Fruit fly (Drosophila melanogaster): ENCODE measurements around the gene mRpS31.
A peak's percentile ranks its signal among the peaks of the same experiment; 100 is the strongest.

Gene mRpS31

DNA sequence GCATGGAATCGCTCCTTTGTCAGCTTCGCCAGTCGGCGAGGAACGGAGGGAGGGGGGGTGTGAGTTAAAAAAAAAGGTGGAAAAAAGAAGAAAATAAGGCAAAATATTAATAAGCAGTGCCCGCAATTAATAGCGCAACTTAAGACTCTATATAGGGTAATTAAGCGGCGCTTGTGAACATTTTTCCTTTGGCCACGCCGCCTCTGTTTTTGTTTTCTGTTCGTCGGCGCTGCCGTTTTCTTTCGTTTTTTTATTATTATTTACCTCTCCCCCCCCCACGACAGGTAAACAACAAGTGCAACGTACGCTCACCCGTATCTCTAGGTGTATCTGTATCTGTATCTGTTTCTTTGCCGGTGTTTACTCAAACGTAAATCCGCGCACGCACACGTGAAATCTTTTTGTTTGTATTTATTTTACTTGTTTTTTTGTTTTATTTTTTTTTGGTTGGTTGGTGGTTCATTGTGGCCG, 22.2 kb downstream of the mRpS31 start (continued):
- TF ChIP-seq Smox (GFP tag; optimal IDR thresholded peaks at IDR 0.05) (peak; percentile 41), Hr38 (GFP tag; optimal IDR thresholded peaks at IDR 0.05) (no peak), CG4318 (GFP tag; optimal IDR thresholded peaks at IDR 0.05) (peak; percentile 26), Sox15 (GFP tag; optimal IDR thresholded peaks at IDR 0.05) (peak; percentile 41), topi (GFP tag; optimal IDR thresholded peaks at IDR 0.05) (peak; percentile 49), CG8632 (GFP tag; optimal IDR thresholded peaks at IDR 0.05) (peak; percentile 33), CG3919 (GFP tag; optimal IDR thresholded peaks at IDR 0.05) (peak; percentile 70), CG6854 (GFP tag; optimal IDR thresholded peaks at IDR 0.05) (no peak), Ets96B (tag; optimal IDR thresholded peaks at IDR 0.05) (peak; percentile 53), Eip75B (GFP tag; optimal IDR thresholded peaks at IDR 0.05) (peak; percentile 77), CG32006 (GFP tag; optimal IDR thresholded peaks at IDR 0.05) (peak; percentile 64), vri (GFP tag; optimal IDR thresholded peaks at IDR 0.05) (no peak), CG6808 (GFP tag; optimal IDR thresholded peaks at IDR 0.05) (peak; percentile 71), cyc (GFP tag; optimal IDR thresholded peaks at IDR 0.05) (peak; percentile 25), CG10669 (GFP tag; optimal IDR thresholded peaks at IDR 0.05) (peak; percentile 64), CG11902 (GFP tag; optimal IDR thresholded peaks at IDR 0.05) (peak; percentile 51), Eip93F (GFP tag; optimal IDR thresholded peaks at IDR 0.05) (peak; percentile 2), spab (GFP tag; optimal IDR thresholded peaks at IDR 0.05) (peak; percentile 68), fd85E (GFP tag; optimal IDR thresholded peaks at IDR 0.05) (no peak), CG6163 (GFP tag; IDR thresholded peaks at IDR 0.05) (peak; percentile 88), CG7368 (GFP tag; optimal IDR thresholded peaks at IDR 0.05) (peak; percentile 53), ss (GFP tag; optimal IDR thresholded peaks at IDR 0.05) (peak; percentile 80 to 85), dsx (GFP tag; optimal IDR thresholded peaks at IDR 0.05; ENCODE audit: poor library complexity, severe bottlenecking) (peak; percentile 8), CG34406 (GFP tag; optimal IDR thresholded peaks at IDR 0.05) (peak; percentile 54), achi (GFP tag; optimal IDR thresholded peaks at IDR 0.05) (peak; percentile 54), esn (GFP tag; optimal IDR thresholded peaks at IDR 0.05) (peak; percentile 56), Hr4 (GFP tag; optimal IDR thresholded peaks at IDR 0.05) (peak; percentile 65), CG10631 (GFP tag; optimal IDR thresholded peaks at IDR 0.05) (peak; percentile 62), acj6 (GFP tag; optimal IDR thresholded peaks at IDR 0.05) (peak; percentile 58), CG1621 (tag; optimal IDR thresholded peaks at IDR 0.05) (peak; percentile 42), eg (GFP tag; IDR thresholded peaks at IDR 0.05) (peak; percentile 91), CG31627 (GFP tag; optimal IDR thresholded peaks at IDR 0.05) (peak; percentile 58), net (GFP tag; optimal IDR thresholded peaks at IDR 0.05) (peak; percentile 73), CG3032 (tag; optimal IDR thresholded peaks at IDR 0.05) (peak; percentile 44), CG11294 (GFP tag; IDR thresholded peaks at IDR 0.05) (peak; percentile 80), CG8319 (GFP tag; optimal IDR thresholded peaks at IDR 0.05) (peak; percentile 51), fd59A (GFP tag; optimal IDR thresholded peaks at IDR 0.05) (peak; percentile 36), salr (GFP tag; optimal IDR thresholded peaks at IDR 0.05) (peak; percentile 37 to 53), CG9139 (GFP tag; optimal IDR thresholded peaks at IDR 0.05) (peak; percentile 64)

DNA sequence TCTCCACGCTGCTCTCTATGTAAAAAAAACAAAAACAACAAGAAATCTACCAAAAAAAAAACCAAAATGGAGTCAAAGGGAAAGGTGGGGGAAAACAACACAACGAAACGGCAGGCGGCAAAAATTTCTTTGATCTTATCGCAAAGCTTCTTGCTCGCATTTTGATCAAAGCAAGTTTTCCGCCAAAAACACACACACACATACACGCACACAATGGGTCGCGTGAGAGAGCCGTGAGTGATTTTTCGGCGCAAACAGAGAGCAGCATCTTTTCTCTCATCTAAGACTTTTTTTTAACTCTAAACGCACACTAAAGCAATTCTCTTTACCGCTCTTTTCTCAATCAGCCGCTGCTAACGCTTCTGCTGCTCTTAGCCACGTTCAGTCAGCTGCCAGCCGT, 23.9 kb downstream of the mRpS31 start:
- TF ChIP-seq Blimp-1 (GFP tag; optimal IDR thresholded peaks at IDR 0.05) (no peak), CG3032 (tag; optimal IDR thresholded peaks at IDR 0.05) (no peak), fkh (GFP tag; optimal IDR thresholded peaks at IDR 0.05) (peak; percentile 3), net (GFP tag; optimal IDR thresholded peaks at IDR 0.05) (no peak), CG11902 (GFP tag; optimal IDR thresholded peaks at IDR 0.05) (no peak), CG15336 (GFP tag; IDR thresholded peaks at IDR 0.05) (peak; percentile 29; the same call in 1 of the 2 replicates), fd59A (GFP tag; optimal IDR thresholded peaks at IDR 0.05) (no peak), CG34406 (GFP tag; optimal IDR thresholded peaks at IDR 0.05) (no peak), cyc (GFP tag; optimal IDR thresholded peaks at IDR 0.05) (no peak), Eip93F (GFP tag; optimal IDR thresholded peaks at IDR 0.05) (no peak), CG7368 (GFP tag; optimal IDR thresholded peaks at IDR 0.05) (no peak), CG6792 (GFP tag; optimal IDR thresholded peaks at IDR 0.05) (no peak), Ets96B (tag; optimal IDR thresholded peaks at IDR 0.05) (no peak), Hr39 (GFP tag; optimal IDR thresholded peaks at IDR 0.05) (no peak), Ets21C (GFP tag; optimal IDR thresholded peaks at IDR 0.05) (no peak), Eip75B (GFP tag; optimal IDR thresholded peaks at IDR 0.05) (no peak)

All from whole organism, prepupa.